Fruit fly (Drosophila melanogaster) whole organism, embryonic: ENCODE data around the gene dnc.

Experiments
- Antp ChIP-seq: fragments of 200-800 bp; sonication (Bioruptor generic); optimal IDR thresholded peaks from 3 replicates; lab custom pipeline; 2016; ENCODE audit warnings: missing biosample characterization, missing genetic modification characterization
- B-H2 ChIP-seq: fragments of 200-800 bp; sonication (Bioruptor generic); optimal IDR thresholded peaks from 2 replicates; lab custom pipeline; 2018; ENCODE audit warnings: missing biosample characterization, mild to moderate bottlenecking, missing genetic modification characterization
- CG10959 ChIP-seq: fragments of 200-800 bp; sonication (Bioruptor generic); IDR thresholded peaks from 2 replicates; pipeline ENCODE4 v1.3.6; 2022; ENCODE audit warnings: missing biosample characterization, missing genetic modification characterization
- CG2116 ChIP-seq: fragments of 200-800 bp; sonication (Bioruptor generic); optimal IDR thresholded peaks from 3 replicates; lab custom pipeline; 2018; ENCODE audit warnings: missing biosample characterization, mild to moderate bottlenecking, missing genetic modification characterization
- CG8765 ChIP-seq: fragments of 200-800 bp; sonication (Bioruptor generic); IDR thresholded peaks from 2 replicates; pipeline ENCODE4 v1.3.6; 2022; ENCODE audit warnings: missing biosample characterization, missing genetic modification characterization
- Sox102F ChIP-seq: fragments of 200-800 bp; sonication (Bioruptor generic); optimal IDR thresholded peaks from 2 replicates; lab custom pipeline; 2018; ENCODE audit warnings: missing biosample characterization, mild to moderate bottlenecking, missing genetic modification characterization, moderate library complexity
- cad ChIP-seq: fragments of >200 bp; optimal IDR thresholded peaks from 2 replicates; lab custom pipeline; 2017; ENCODE audit warnings: missing biosample characterization, missing genetic modification characterization
- chn ChIP-seq: fragments of 200-800 bp; sonication (Bioruptor generic); optimal IDR thresholded peaks from 2 replicates; lab custom pipeline; 2016; ENCODE audit warnings: missing biosample characterization, missing genetic modification characterization
- corto ChIP-seq: fragments of 200-800 bp; sonication (Bioruptor generic); optimal IDR thresholded peaks from 2 replicates; lab custom pipeline; 2016; ENCODE audit warnings: missing biosample characterization, mild to moderate bottlenecking, missing genetic modification characterization, moderate library complexity
- crc ChIP-seq: fragments of 200-800 bp; sonication (Bioruptor generic); optimal IDR thresholded peaks from 2 replicates; lab custom pipeline; 2016; ENCODE audit warnings: missing biosample characterization, missing genetic modification characterization
- otp ChIP-seq: fragments of 200-800 bp; sonication (Bioruptor generic); IDR thresholded peaks from 3 replicates; pipeline ENCODE4, ENCODE4 v1.3.6; 2022; ENCODE audit warnings: missing biosample characterization, missing genetic modification characterization

DNA sequence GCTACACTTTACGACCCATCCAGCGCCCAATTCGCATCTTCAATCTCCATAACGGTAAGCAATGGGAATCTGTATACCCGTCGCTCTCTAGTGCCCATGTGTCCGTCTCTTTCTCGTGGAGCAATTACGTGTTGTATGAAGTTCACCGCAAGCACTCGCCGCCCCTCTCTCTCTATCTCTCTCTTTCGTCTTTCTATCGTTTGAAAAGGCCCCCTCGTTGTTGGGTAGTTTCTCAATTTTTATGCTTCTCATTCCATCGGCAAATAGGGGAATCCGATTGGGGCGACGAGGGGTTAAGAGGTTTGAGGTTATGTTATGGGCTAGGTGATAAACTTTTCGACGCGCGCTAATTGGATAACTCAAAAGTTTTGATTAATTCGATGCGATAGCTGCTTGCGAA lies 122.7 kb downstream of the dnc start:
- TF ChIP-seq CG10959 (GFP tag; lab: Robert Waterston, UW), result no peak
- TF ChIP-seq crc (GFP tag; lab: Kevin White, UChicago), result no peak
- no peak for TF ChIP-seq chn (GFP tag; lab: Kevin White, UChicago)
- no peak for TF ChIP-seq B-H2
- TF ChIP-seq otp (GFP tag; lab: Robert Waterston, UW), result no peak
- TF ChIP-seq cad, result no peak
- no peak for TF ChIP-seq CG8765 (GFP tag; lab: Robert Waterston, UW)
- TF ChIP-seq CG2116, result no peak
- no peak for TF ChIP-seq Sox102F (GFP tag; lab: Kevin White, UChicago)
- TF ChIP-seq corto (GFP tag; lab: Kevin White, UChicago), result no peak
- no peak for TF ChIP-seq Antp (GFP tag; lab: Kevin White, UChicago)
